Worm (Caenorhabditis elegans) whole organism, L4 larva: ENCODE data around the gene F45E10.2.

Source experiments
- aly-2 ChIP-seq: sonication (generic microtip); optimal IDR thresholded peaks from 2 replicates; lab custom pipeline; 2018; ENCODE audit warnings: missing biosample characterization, missing genetic modification characterization
- ceh-28 ChIP-seq: fragments of 150-350 bp; optimal IDR thresholded peaks from 2 replicates; lab custom pipeline; 2014; ENCODE audit warnings: missing biosample characterization, missing genetic modification reagents, missing genetic modification characterization
- fkh-10 ChIP-seq: fragments of 150-350 bp; optimal IDR thresholded peaks from 2 replicates; lab custom pipeline; 2014; ENCODE audit warnings: missing biosample characterization, missing genetic modification reagents, missing genetic modification characterization
- nhr-11 ChIP-seq: fragments of 150-350 bp; optimal IDR thresholded peaks from 2 replicates; lab custom pipeline; 2014; ENCODE audit warnings: missing biosample characterization, missing genetic modification characterization

- TF ChIP-seq nhr-11 (tag; lab: Kevin White, UChicago) (no peak), fkh-10 (GFP tag; lab: Kevin White, UChicago) (no peak), aly-2 (no peak), ceh-28 (tag; lab: Kevin White, UChicago) (no peak)
Measured at ce11 chrII:11092413-11092812, 37.3 kb upstream of the F45E10.2 start, which contains the start of gene rpl-42.
